Worm (Caenorhabditis elegans) whole organism, midembryonic: ENCODE results near the gene mlh-1.

ENCODE experiments used
- T22C8.4 ChIP-seq: fragments of 200-800 bp; sonication (Bioruptor generic); IDR thresholded peaks from 2 replicates; pipeline ENCODE4 v1.3.6; 2022; ENCODE audit warnings: missing genetic modification characterization, missing compliant biosample characterization
- cog-1 ChIP-seq: sonication (generic microtip); optimal IDR thresholded peaks from 2 replicates; lab custom pipeline; 2016; ENCODE audit warnings: missing genetic modification characterization, missing compliant biosample characterization
- flt-1 ChIP-seq: fragments of 200-800 bp; sonication (Bioruptor generic); IDR thresholded peaks from 2 replicates; pipeline ENCODE4 v1.3.6; 2022; ENCODE audit warnings: missing genetic modification characterization, missing compliant biosample characterization
- klf-2 ChIP-seq: fragments of 200-800 bp; sonication (Bioruptor generic); conservative IDR thresholded peaks from 2 replicates; pipeline ENCODE4 v1.3.6; 2022; ENCODE audit warnings: missing genetic modification reagents, missing genetic modification characterization, missing compliant biosample characterization
- med-1 ChIP-seq: sonication (generic microtip); optimal IDR thresholded peaks from 2 replicates; lab custom pipeline; 2017; ENCODE audit warnings: missing genetic modification characterization, mild to moderate bottlenecking, missing compliant biosample characterization, antibody characterized with exemption, missing genetic modification reagents; ENCODE audit not compliant: insufficient read depth
- ref-1 ChIP-seq: fragments of 200-800 bp; sonication (Bioruptor generic); conservative IDR thresholded peaks from 2 replicates; pipeline ENCODE4 v1.3.6; 2022; ENCODE audit warnings: missing genetic modification reagents, missing genetic modification characterization, missing compliant biosample characterization
- tab-1 ChIP-seq: fragments of 200-800 bp; sonication (Bioruptor generic); IDR thresholded peaks from 2 replicates; pipeline ENCODE4 v1.3.6; 2022; ENCODE audit warnings: missing genetic modification characterization, missing compliant biosample characterization
- ztf-23 ChIP-seq: fragments of 200-800 bp; sonication (Bioruptor generic); IDR thresholded peaks from 2 replicates; pipeline ENCODE4 v1.3.6; 2022; ENCODE audit warnings: missing genetic modification reagents, missing genetic modification characterization, missing compliant biosample characterization
- ztf-29 ChIP-seq: fragments of 200-800 bp; sonication (Bioruptor generic); IDR thresholded peaks from 2 replicates; pipeline ENCODE4 v1.3.6; 2022; ENCODE audit warnings: missing genetic modification reagents, missing genetic modification characterization, missing compliant biosample characterization

mlh-1 gene

ce11 chrIII:13464493-13465362 lies 49.6 kb downstream of the mlh-1 start, which contains the start of gene kel-3:
Gene kel-3, plus strand, starts transcription at chrIII:13464820.
- no peak for TF ChIP-seq ref-1 (GFP tag; lab: Robert Waterston, UW)
- no peak for TF ChIP-seq ztf-29 (GFP tag; lab: Robert Waterston, UW)
- no peak for TF ChIP-seq flt-1 (GFP tag; lab: Robert Waterston, UW)
- TF ChIP-seq tab-1 (GFP tag; lab: Robert Waterston, UW): no peak
- no peak for TF ChIP-seq T22C8.4 (GFP tag; lab: Robert Waterston, UW)
- TF ChIP-seq klf-2 (GFP tag; lab: Robert Waterston, UW): no peak
- TF ChIP-seq cog-1 (tag; lab: Kevin White, UChicago): no peak
- no peak for TF ChIP-seq ztf-23 (GFP tag; lab: Robert Waterston, UW)
- TF ChIP-seq med-1 (GFP tag; lab: Kevin White, UChicago): no peak

ce11 chrIII:13462965-13463783 lies 51.2 kb downstream of the mlh-1 start, which contains the start of gene ant-1.1:
Gene ant-1.1, plus strand, starts transcription at chrIII:13463163.
- peak; percentile 58; the same call in 1 of the 2 replicates for TF ChIP-seq klf-2 (GFP tag; lab: Robert Waterston, UW)
- no peak for TF ChIP-seq tab-1 (GFP tag; lab: Robert Waterston, UW)
- TF ChIP-seq cog-1 (tag; lab: Kevin White, UChicago): no peak
- peak; percentile 85 for TF ChIP-seq flt-1 (GFP tag; lab: Robert Waterston, UW)
- TF ChIP-seq ref-1 (GFP tag; lab: Robert Waterston, UW): no peak
- TF ChIP-seq ztf-29 (GFP tag; lab: Robert Waterston, UW): 0 out of 2 replicates have a peak, but pooled peaks have one; percentile 28
- no peak for TF ChIP-seq med-1 (GFP tag; lab: Kevin White, UChicago)
- TF ChIP-seq ztf-23 (GFP tag; lab: Robert Waterston, UW): peak; percentile 85
- peak; percentile 39 for TF ChIP-seq T22C8.4 (GFP tag; lab: Robert Waterston, UW)

- TF ChIP-seq tab-1 (GFP tag; lab: Robert Waterston, UW) (no peak), ztf-29 (GFP tag; lab: Robert Waterston, UW) (no peak), T22C8.4 (GFP tag; lab: Robert Waterston, UW) (no peak), med-1 (GFP tag; lab: Kevin White, UChicago) (no peak), ztf-23 (GFP tag; lab: Robert Waterston, UW) (no peak), flt-1 (GFP tag; lab: Robert Waterston, UW) (no peak), ref-1 (GFP tag; lab: Robert Waterston, UW) (no peak), cog-1 (tag; lab: Kevin White, UChicago) (no peak), klf-2 (GFP tag; lab: Robert Waterston, UW) (no peak)
Observed at ce11 chrIII:13462138-13462634, 52.2 kb downstream of the mlh-1 start, which contains the start of the genes abcf-2 and T27E9.2. Gene abcf-2, minus strand, starts transcription at chrIII:13462238. Gene T27E9.2, minus strand, starts transcription at chrIII:13462584.

ce11 chrIII:13461535-13461934 lies 52.8 kb downstream of the mlh-1 start:
- TF ChIP-seq med-1 (GFP tag; lab: Kevin White, UChicago): no peak
- TF ChIP-seq T22C8.4 (GFP tag; lab: Robert Waterston, UW): no peak
- TF ChIP-seq ref-1 (GFP tag; lab: Robert Waterston, UW): no peak
- no peak for TF ChIP-seq klf-2 (GFP tag; lab: Robert Waterston, UW)
- TF ChIP-seq ztf-23 (GFP tag; lab: Robert Waterston, UW): no peak
- TF ChIP-seq flt-1 (GFP tag; lab: Robert Waterston, UW): no peak
- TF ChIP-seq tab-1 (GFP tag; lab: Robert Waterston, UW): no peak
- TF ChIP-seq ztf-29 (GFP tag; lab: Robert Waterston, UW): no peak
- TF ChIP-seq cog-1 (tag; lab: Kevin White, UChicago): no peak
